Worm (Caenorhabditis elegans): Measurements from ENCODE around the gene C44C10.3.
A peak's percentile ranks its signal among the peaks of the same experiment; 100 is the strongest.

C44C10.3 gene

ce11 chrX:11680851-11681250, 21.5 kb upstream of the C44C10.3 start, which contains the start of gene T04F8.7:
Gene T04F8.7 (minus strand): TSS chrX:11680980.
- no peak for TF ChIP-seq tbx-8 (GFP tag; optimal IDR thresholded peaks at IDR 0.05)
- no peak for TF ChIP-seq ceh-39 (tag; optimal IDR thresholded peaks at IDR 0.05)

- no peak for TF ChIP-seq lsy-2 (tag; optimal IDR thresholded peaks at IDR 0.05)
- TF ChIP-seq unc-62 (GFP tag; optimal IDR thresholded peaks at IDR 0.05) = no peak
- no peak for TF ChIP-seq ham-2 (GFP tag; optimal IDR thresholded peaks at IDR 0.05)
- no peak for TF ChIP-seq ceh-43 (GFP tag; optimal IDR thresholded peaks at IDR 0.05)
- no peak for TF ChIP-seq bed-3 (GFP tag; optimal IDR thresholded peaks at IDR 0.05)
- TF ChIP-seq M03D4.4 (tag; optimal IDR thresholded peaks at IDR 0.05) = no peak
- no peak for TF ChIP-seq unc-120 (tag; optimal IDR thresholded peaks at IDR 0.05; ENCODE audit: poor library complexity, severe bottlenecking)
- no peak for TF ChIP-seq lin-13 (tag; optimal IDR thresholded peaks at IDR 0.05)
- no peak for TF ChIP-seq mls-2 (tag; optimal IDR thresholded peaks at IDR 0.05)
- TF ChIP-seq nhr-12 (tag; optimal IDR thresholded peaks at IDR 0.05) = no peak
- TF ChIP-seq unc-39 (tag; optimal IDR thresholded peaks at IDR 0.05) = no peak
- TF ChIP-seq mep-1 (tag; optimal IDR thresholded peaks at IDR 0.05) = no peak
- TF ChIP-seq zip-8 (tag; optimal IDR thresholded peaks at IDR 0.05) = no peak
- no peak for TF ChIP-seq cnd-1 (tag; optimal IDR thresholded peaks at IDR 0.05)
- no peak for TF ChIP-seq elt-3 (tag; optimal IDR thresholded peaks at IDR 0.05)
- no peak for TF ChIP-seq sptf-1 (tag; optimal IDR thresholded peaks at IDR 0.05)
- TF ChIP-seq drap-1 (GFP tag; optimal IDR thresholded peaks at IDR 0.05) = no peak
- no peak for TF ChIP-seq nhr-237 (tag; optimal IDR thresholded peaks at IDR 0.05)
These were observed 18.1 kb upstream of the C44C10.3 start, which contains the start of gene hnd-1 for ce11 chrX:11684261-11684660. Gene hnd-1 (plus strand): TSS chrX:11684561.

ce11 chrX:11687836-11688319, 14.5 kb upstream of the C44C10.3 start, which contains the start of gene C44C10.7:
Gene C44C10.7 (minus strand): TSS chrX:11688269.
- no peak for TF ChIP-seq unc-39 (tag; optimal IDR thresholded peaks at IDR 0.05)
- no peak for TF ChIP-seq mls-2 (tag; optimal IDR thresholded peaks at IDR 0.05)
- TF ChIP-seq lsy-2 (tag; optimal IDR thresholded peaks at IDR 0.05) = no peak
- no peak for TF ChIP-seq flh-1 (GFP tag; optimal IDR thresholded peaks at IDR 0.05)
- no peak for TF ChIP-seq elt-1 (tag; optimal IDR thresholded peaks at IDR 0.05; ENCODE audit: borderline replicate concordance, insufficient read depth)
- TF ChIP-seq tbx-8 (GFP tag; optimal IDR thresholded peaks at IDR 0.05) = no peak
- no peak for TF ChIP-seq blmp-1 (tag; optimal IDR thresholded peaks at IDR 0.05)
- TF ChIP-seq mep-1 (tag; optimal IDR thresholded peaks at IDR 0.05) = no peak
- no peak for TF ChIP-seq bed-3 (GFP tag; optimal IDR thresholded peaks at IDR 0.05)
- TF ChIP-seq nhr-2 (tag; optimal IDR thresholded peaks at IDR 0.05) = no peak
- no peak for TF ChIP-seq lin-13 (tag; optimal IDR thresholded peaks at IDR 0.05)
- no peak for TF ChIP-seq sptf-1 (tag; optimal IDR thresholded peaks at IDR 0.05)
- no peak for TF ChIP-seq ceh-83 (GFP tag; optimal IDR thresholded peaks at IDR 0.05)
- TF ChIP-seq snpc-4 (tag; optimal IDR thresholded peaks at IDR 0.05) = no peak
- TF ChIP-seq nhr-76 (tag; optimal IDR thresholded peaks at IDR 0.05) = no peak
- no peak for TF ChIP-seq ceh-43 (GFP tag; optimal IDR thresholded peaks at IDR 0.05)
- TF ChIP-seq ham-2 (GFP tag; optimal IDR thresholded peaks at IDR 0.05) = no peak

ce11 chrX:11690014-11690591, 12.2 kb upstream of the C44C10.3 start, which contains the start of the genes C44C10.10 and C44C10.5:
Gene C44C10.10 (plus strand): TSS chrX:11690314.
Gene C44C10.5 (plus strand): TSS chrX:11690541.
- TF ChIP-seq tbx-8 (GFP tag; optimal IDR thresholded peaks at IDR 0.05) (no peak), ceh-83 (GFP tag; optimal IDR thresholded peaks at IDR 0.05) (no peak), elt-1 (tag; optimal IDR thresholded peaks at IDR 0.05; ENCODE audit: borderline replicate concordance, insufficient read depth) (peak; percentile 30), bed-3 (GFP tag; optimal IDR thresholded peaks at IDR 0.05) (no peak), M03D4.4 (tag; optimal IDR thresholded peaks at IDR 0.05) (no peak), sem-2 (GFP tag; optimal IDR thresholded peaks at IDR 0.05) (no peak), ceh-43 (GFP tag; optimal IDR thresholded peaks at IDR 0.05) (no peak)

- peak; percentile 34 for TF ChIP-seq hlh-1 (tag; optimal IDR thresholded peaks at IDR 0.05)
- no peak for TF ChIP-seq mls-2 (tag; optimal IDR thresholded peaks at IDR 0.05)
- peak; percentile 34 for TF ChIP-seq mep-1 (tag; optimal IDR thresholded peaks at IDR 0.05)
- TF ChIP-seq nhr-2 (tag; optimal IDR thresholded peaks at IDR 0.05) = peak; percentile 5
These were observed 9.2 kb upstream of the C44C10.3 start, which contains the start of gene smcl-1 for ce11 chrX:11693092-11693491. Gene smcl-1 (plus strand): TSS chrX:11693464.
